Fruit fly (Drosophila melanogaster) whole organism, prepupa: ENCODE measurements around the gene Cp7Fb.

Experiments
- Blimp-1 ChIP-seq: fragments of 200-800 bp; sonication (Bioruptor generic); optimal IDR thresholded peaks from 3 replicates; lab custom pipeline; 2017; ENCODE audit warnings: missing biosample characterization, missing genetic modification characterization, mild to moderate bottlenecking, moderate library complexity, missing genetic modification reagents
- CG10631 ChIP-seq: fragments of 200-800 bp; sonication (Bioruptor generic); optimal IDR thresholded peaks from 2 replicates; lab custom pipeline; 2016; ENCODE audit warnings: missing biosample characterization, missing genetic modification characterization
- CG11294 ChIP-seq: fragments of 200-800 bp; sonication (Bioruptor generic); IDR thresholded peaks from 2 replicates; pipeline ENCODE4 v1.3.6; 2022; ENCODE audit warnings: missing biosample characterization, missing genetic modification characterization
- CG11902 ChIP-seq: fragments of 200-800 bp; sonication (Bioruptor generic); optimal IDR thresholded peaks from 3 replicates; lab custom pipeline; 2016; ENCODE audit warnings: missing biosample characterization, missing genetic modification characterization
- CG16779 ChIP-seq: fragments of 200-800 bp; sonication (Bioruptor generic); optimal IDR thresholded peaks from 3 replicates; lab custom pipeline; 2017; ENCODE audit warnings: missing biosample characterization, mild to moderate bottlenecking, missing genetic modification characterization
- CG3032 ChIP-seq: fragments of 200-800 bp; optimal IDR thresholded peaks from 2 replicates; lab custom pipeline; 2019; ENCODE audit warnings: missing biosample characterization, mild to moderate bottlenecking, missing genetic modification characterization, moderate library complexity
- CG31627 ChIP-seq: fragments of 200-800 bp; sonication (Bioruptor generic); optimal IDR thresholded peaks from 3 replicates; lab custom pipeline; 2016; ENCODE audit warnings: missing biosample characterization, missing genetic modification characterization
- CG34406 ChIP-seq: fragments of 200-800 bp; sonication (Bioruptor generic); optimal IDR thresholded peaks from 3 replicates; lab custom pipeline; 2016; ENCODE audit warnings: missing biosample characterization, missing genetic modification characterization
- CG4318 ChIP-seq: fragments of 200-800 bp; sonication (Bioruptor generic); optimal IDR thresholded peaks from 3 replicates; lab custom pipeline; 2017; ENCODE audit warnings: missing biosample characterization, mild to moderate bottlenecking, missing genetic modification characterization
- CG6163 ChIP-seq: fragments of 200-800 bp; sonication (Bioruptor generic); IDR thresholded peaks from 3 replicates; pipeline ENCODE4 v1.3.6; 2022; ENCODE audit warnings: missing biosample characterization, missing genetic modification characterization
- CG6276 ChIP-seq: fragments of 200-800 bp; sonication (Bioruptor generic); optimal IDR thresholded peaks from 2 replicates; lab custom pipeline; 2017; ENCODE audit warnings: missing biosample characterization, mild to moderate bottlenecking, missing genetic modification characterization
- CG6792 ChIP-seq: fragments of 200-800 bp; sonication (Bioruptor generic); optimal IDR thresholded peaks from 3 replicates; lab custom pipeline; 2016; ENCODE audit warnings: missing biosample characterization, missing genetic modification characterization
- CG6854 ChIP-seq: fragments of 200-800 bp; sonication (Bioruptor generic); optimal IDR thresholded peaks from 2 replicates; lab custom pipeline; 2017; ENCODE audit warnings: missing biosample characterization, mild to moderate bottlenecking, missing genetic modification characterization
- CG7368 ChIP-seq: fragments of 200-800 bp; sonication (Bioruptor generic); optimal IDR thresholded peaks from 3 replicates; lab custom pipeline; 2016; ENCODE audit warnings: missing biosample characterization, missing genetic modification characterization
- CG8119 ChIP-seq: fragments of 200-800 bp; sonication (Bioruptor generic); IDR thresholded peaks from 3 replicates; pipeline ENCODE4 v1.3.6; 2022; ENCODE audit warnings: missing biosample characterization, missing genetic modification characterization
- CG8319 ChIP-seq: fragments of 200-800 bp; sonication (Bioruptor generic); optimal IDR thresholded peaks from 3 replicates; lab custom pipeline; 2016; ENCODE audit warnings: missing biosample characterization, missing genetic modification characterization
- CG9139 ChIP-seq: fragments of 200-800 bp; sonication (Bioruptor generic); optimal IDR thresholded peaks from 3 replicates; lab custom pipeline; 2017; ENCODE audit warnings: missing biosample characterization, mild to moderate bottlenecking, missing genetic modification characterization
- Eip75B ChIP-seq: fragments of 200-800 bp; sonication (Bioruptor generic); optimal IDR thresholded peaks from 3 replicates; lab custom pipeline; 2016; ENCODE audit warnings: missing biosample characterization, missing genetic modification characterization
- Eip78C ChIP-seq: fragments of 200-800 bp; sonication (Bioruptor generic); peaks from one replicate; lab custom pipeline; 2016; ENCODE audit warnings: missing biosample characterization, missing genetic modification characterization
- Eip93F ChIP-seq: fragments of 200-800 bp; sonication (Bioruptor generic); optimal IDR thresholded peaks from 2 replicates; lab custom pipeline; 2016; ENCODE audit warnings: missing biosample characterization, mild to moderate bottlenecking, missing genetic modification characterization
- Ets21C ChIP-seq: fragments of 200-800 bp; sonication (Bioruptor generic); optimal IDR thresholded peaks from 3 replicates; lab custom pipeline; 2016; ENCODE audit warnings: missing biosample characterization, missing genetic modification characterization
- Hr39 ChIP-seq: fragments of 200-800 bp; sonication (Bioruptor generic); optimal IDR thresholded peaks from 2 replicates; lab custom pipeline; 2016; ENCODE audit warnings: missing biosample characterization, missing genetic modification characterization
- Lpt ChIP-seq: fragments of 200-800 bp; sonication (Bioruptor generic); optimal IDR thresholded peaks from 3 replicates; lab custom pipeline; 2016; ENCODE audit warnings: missing biosample characterization, missing genetic modification characterization
- Met ChIP-seq: fragments of 200-800 bp; sonication (Bioruptor generic); optimal IDR thresholded peaks from 3 replicates; lab custom pipeline; 2016; ENCODE audit warnings: missing biosample characterization, missing genetic modification characterization
- Smox ChIP-seq: fragments of 200-800 bp; sonication (Bioruptor generic); optimal IDR thresholded peaks from 3 replicates; lab custom pipeline; 2016; ENCODE audit warnings: missing biosample characterization, missing genetic modification characterization
- Sox102F ChIP-seq: fragments of 200-800 bp; sonication (Bioruptor generic); optimal IDR thresholded peaks from 2 replicates; lab custom pipeline; 2016; ENCODE audit warnings: missing biosample characterization, mild to moderate bottlenecking, missing genetic modification characterization
- Sox15 ChIP-seq: fragments of 200-800 bp; sonication (Bioruptor generic); optimal IDR thresholded peaks from 3 replicates; lab custom pipeline; 2016; ENCODE audit warnings: missing biosample characterization, missing genetic modification characterization
- achi ChIP-seq: fragments of 200-800 bp; sonication (Bioruptor generic); optimal IDR thresholded peaks from 3 replicates; lab custom pipeline; 2016; ENCODE audit warnings: missing biosample characterization, missing genetic modification characterization
- acj6 ChIP-seq: fragments of 200-800 bp; sonication (Bioruptor generic); optimal IDR thresholded peaks from 3 replicates; lab custom pipeline; 2016; ENCODE audit warnings: missing biosample characterization, missing genetic modification characterization
- dsx ChIP-seq: fragments of 200-800 bp; optimal IDR thresholded peaks from 3 replicates; lab custom pipeline; 2019; ENCODE audit warnings: missing biosample characterization, mild to moderate bottlenecking, missing genetic modification characterization, moderate library complexity; ENCODE audit not compliant: poor library complexity, severe bottlenecking
- eg ChIP-seq: fragments of 200-800 bp; sonication (Bioruptor generic); IDR thresholded peaks from 3 replicates; pipeline ENCODE4 v1.3.6; 2022; ENCODE audit warnings: missing biosample characterization, missing genetic modification characterization
- fd59A ChIP-seq: fragments of 200-800 bp; sonication (Bioruptor generic); optimal IDR thresholded peaks from 2 replicates; lab custom pipeline; 2017; ENCODE audit warnings: missing biosample characterization, mild to moderate bottlenecking, missing genetic modification characterization, missing genetic modification reagents
- fd85E ChIP-seq: fragments of 200-800 bp; sonication (Bioruptor generic); optimal IDR thresholded peaks from 3 replicates; lab custom pipeline; 2016; ENCODE audit warnings: missing biosample characterization, missing genetic modification characterization
- fkh ChIP-seq: fragments of 200-800 bp; sonication (Bioruptor generic); optimal IDR thresholded peaks from 3 replicates; lab custom pipeline; 2017; ENCODE audit warnings: missing biosample characterization, mild to moderate bottlenecking, missing genetic modification characterization, moderate library complexity
- lz ChIP-seq: fragments of 200-800 bp; sonication (Bioruptor generic); optimal IDR thresholded peaks from 3 replicates; lab custom pipeline; 2016; ENCODE audit warnings: missing biosample characterization, missing genetic modification characterization
- salr ChIP-seq, 2 experiments: fragments of 200-800 bp; sonication (Bioruptor generic); optimal IDR thresholded peaks; 3 replicates each; lab custom pipeline; 2016 to 2018; ENCODE audit warnings: missing biosample characterization in 2 of 2, missing genetic modification characterization in 2 of 2, mild to moderate bottlenecking in 1 of 2
- ss ChIP-seq, 2 experiments: fragments of 200-800 bp; sonication (Bioruptor generic); optimal IDR thresholded peaks; 2 replicates in 1 of 2; 3 replicates in 1 of 2; lab custom pipeline; 2017 to 2018; ENCODE audit warnings: mild to moderate bottlenecking in 2 of 2, missing biosample characterization in 2 of 2, missing genetic modification characterization in 2 of 2, moderate library complexity in 1 of 2
- topi ChIP-seq: fragments of 200-800 bp; sonication (Bioruptor generic); optimal IDR thresholded peaks from 3 replicates; lab custom pipeline; 2016; ENCODE audit warnings: missing biosample characterization, missing genetic modification characterization

Gene Cp7Fb

DNA sequence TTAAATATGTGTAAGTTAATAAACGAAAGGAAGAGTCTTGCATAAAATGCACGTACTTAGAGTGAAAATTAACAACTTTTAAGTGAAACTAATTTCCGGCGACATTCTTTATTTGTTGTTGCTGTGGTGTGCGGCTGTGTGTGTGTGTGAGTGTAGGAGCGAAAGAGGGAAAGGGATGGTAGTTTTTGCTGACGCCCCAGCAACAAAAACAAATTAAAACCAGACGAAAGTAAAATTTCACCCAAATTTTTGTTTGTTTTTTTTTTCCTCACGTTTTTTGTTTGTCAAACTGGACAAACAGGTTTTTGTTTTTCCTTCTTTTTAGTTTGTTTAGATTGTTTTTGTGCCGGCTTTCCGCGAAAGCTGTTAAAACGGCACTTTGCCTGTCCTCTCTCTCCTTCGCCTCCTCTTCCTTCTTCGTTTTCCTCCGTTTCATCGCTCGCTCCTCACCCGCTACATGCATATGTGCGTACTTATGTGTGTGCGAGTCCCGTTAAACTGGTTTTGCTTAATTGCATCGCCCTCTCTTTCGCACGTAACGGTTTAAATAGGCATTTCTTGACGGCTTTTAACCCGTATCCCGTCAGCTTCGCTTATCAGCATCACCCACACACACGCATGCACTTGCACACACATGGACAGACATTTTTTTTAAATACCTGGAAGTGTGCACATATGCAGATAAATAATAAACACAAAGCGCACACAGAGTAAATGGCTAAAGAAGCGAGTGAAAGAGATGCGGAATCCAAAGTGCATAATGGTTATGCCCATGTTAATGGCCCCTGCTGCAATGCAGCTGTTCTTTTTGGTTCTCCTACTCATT, 36.1 kb upstream of the Cp7Fb start, which contains the start of gene Miga (continued):
- TF ChIP-seq CG9139 (GFP tag; lab: Kevin White, UChicago): peak; percentile 35
- TF ChIP-seq Sox102F: peak; percentile 8
- TF ChIP-seq acj6 (GFP tag; lab: Kevin White, UChicago): no peak
- peak; percentile 84 for TF ChIP-seq Eip78C
- 0 out of 3 replicates have a peak, but pooled peaks have one; percentile 26 for TF ChIP-seq CG6163 (GFP tag; lab: Robert Waterston, UW)
- TF ChIP-seq fd85E (GFP tag; lab: Kevin White, UChicago): no peak
- TF ChIP-seq CG10631 (GFP tag; lab: Kevin White, UChicago): no peak
- no peak for TF ChIP-seq CG34406 (GFP tag; lab: Kevin White, UChicago)
- TF ChIP-seq CG6792 (GFP tag; lab: Kevin White, UChicago): no peak
- TF ChIP-seq salr (GFP tag; optimal IDR thresholded peaks at IDR 0.05; lab: Kevin White, UChicago): no peak
- no peak for TF ChIP-seq Sox15 (GFP tag; lab: Kevin White, UChicago)
- no peak for TF ChIP-seq CG8319
- TF ChIP-seq lz (GFP tag; lab: Kevin White, UChicago): no peak
- no peak for TF ChIP-seq topi

DNA sequence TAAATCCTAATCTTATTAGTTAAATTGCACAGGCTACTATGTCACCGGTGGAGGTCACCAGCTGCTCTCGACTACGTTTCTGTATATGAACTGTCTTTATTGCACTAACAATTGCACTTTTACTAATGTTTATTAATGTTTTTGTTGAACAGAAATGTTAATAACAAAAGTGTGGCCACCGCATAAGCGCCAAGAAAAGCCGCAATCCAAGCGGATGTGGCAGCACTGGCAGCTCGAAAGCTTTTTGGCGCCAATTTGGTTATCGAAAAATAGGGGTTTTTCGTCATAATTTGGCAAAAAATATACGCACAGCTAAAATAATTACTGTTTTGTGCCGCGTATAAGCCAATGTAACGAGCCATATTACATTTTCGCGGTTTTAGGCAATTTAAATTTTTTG, 31.5 kb upstream of the Cp7Fb start, which contains the start of gene CG12123:
Gene CG12123, minus strand, starts transcription at position 188 of the 400 bp plus-strand sequence.
- no peak for TF ChIP-seq Eip93F (GFP tag; lab: Kevin White, UChicago)
- no peak for TF ChIP-seq Blimp-1
- TF ChIP-seq CG4318 (GFP tag; lab: Kevin White, UChicago): no peak
- TF ChIP-seq Lpt (GFP tag; lab: Kevin White, UChicago): no peak
- TF ChIP-seq Hr39 (GFP tag; lab: Kevin White, UChicago): no peak
- no peak for TF ChIP-seq dsx (GFP tag; lab: Kevin White, UChicago)
- TF ChIP-seq CG11294 (GFP tag; lab: Robert Waterston, UW): no peak
- TF ChIP-seq CG16779: no peak
- TF ChIP-seq fd59A: no peak
- TF ChIP-seq CG9139 (GFP tag; lab: Kevin White, UChicago): no peak
- TF ChIP-seq fd85E (GFP tag; lab: Kevin White, UChicago): no peak
- no peak for TF ChIP-seq CG8319
- no peak for TF ChIP-seq CG3032 (tag; lab: Kevin White, UChicago)
- TF ChIP-seq CG6276: no peak
- no peak for TF ChIP-seq CG7368 (GFP tag; lab: Kevin White, UChicago)
- no peak for TF ChIP-seq CG8119 (GFP tag; lab: Robert Waterston, UW)
- no peak for TF ChIP-seq CG11902 (GFP tag; lab: Kevin White, UChicago)
- TF ChIP-seq, all 60 proteins: peak for 0

DNA sequence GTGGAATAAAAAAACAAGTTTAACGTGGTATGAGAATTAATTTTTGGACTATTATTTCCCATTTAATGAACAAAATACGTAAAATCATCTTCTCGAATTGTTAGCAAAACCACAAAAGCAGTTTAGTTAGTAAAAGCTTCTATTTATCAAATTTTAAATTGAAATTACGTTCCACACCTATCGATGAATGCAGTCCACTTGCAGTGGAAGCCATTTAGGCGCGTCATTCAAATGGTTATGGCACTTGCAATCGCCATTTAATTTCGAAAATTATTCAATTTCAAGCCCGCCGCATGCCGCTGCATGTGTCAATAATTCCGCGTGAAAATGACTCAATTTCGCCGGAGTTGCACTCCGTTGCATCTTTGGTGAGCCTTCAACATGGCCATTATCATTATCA, 30.7 kb upstream of the Cp7Fb start:
- TF ChIP-seq Sox102F (no peak), CG7368 (GFP tag; lab: Kevin White, UChicago) (no peak), CG6854 (GFP tag; lab: Kevin White, UChicago) (no peak), fkh (no peak), Met (GFP tag; lab: Kevin White, UChicago) (no peak), CG8319 (no peak), ss (GFP tag; optimal IDR thresholded peaks at IDR 0.05; lab: Kevin White, UChicago) (no peak), CG31627 (GFP tag; lab: Kevin White, UChicago) (no peak), CG6163 (GFP tag; lab: Robert Waterston, UW) (no peak), Ets21C (GFP tag; lab: Kevin White, UChicago) (no peak), Eip75B (GFP tag; lab: Kevin White, UChicago) (no peak), eg (no peak), CG16779 (no peak), achi (GFP tag; lab: Kevin White, UChicago) (no peak), CG11902 (GFP tag; lab: Kevin White, UChicago) (no peak), acj6 (GFP tag; lab: Kevin White, UChicago) (no peak), Smox (GFP tag; lab: Kevin White, UChicago) (no peak)
